Fruit fly (Drosophila melanogaster): ENCODE results near the gene CG6966.

DNA sequence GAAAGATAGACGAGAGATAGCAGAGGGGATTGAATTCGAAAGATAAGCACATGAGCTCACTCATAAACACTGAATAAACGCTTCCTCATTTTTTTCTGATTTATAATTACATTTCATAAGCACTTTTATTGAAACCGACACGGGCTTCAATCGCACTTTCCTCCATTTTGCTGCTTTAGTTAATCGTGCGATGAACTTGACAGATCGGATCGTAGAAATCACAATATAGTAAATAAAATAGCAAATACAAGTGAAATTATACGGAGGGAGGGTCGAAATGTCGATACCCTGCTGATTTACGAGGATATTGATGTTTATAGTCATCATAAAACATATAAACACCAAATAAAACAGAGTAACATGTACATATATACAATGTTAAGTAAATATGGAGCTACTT is 7.2 kb downstream of the CG6966 start:
- no peak for TF ChIP-seq fkh (GFP tag; optimal IDR thresholded peaks at IDR 0.05)
- TF ChIP-seq fd59A (GFP tag; optimal IDR thresholded peaks at IDR 0.05): no peak
- no peak for TF ChIP-seq ss (GFP tag; optimal IDR thresholded peaks at IDR 0.05)
- TF ChIP-seq CG8319 (GFP tag; optimal IDR thresholded peaks at IDR 0.05): no peak
- TF ChIP-seq Sox15 (GFP tag; optimal IDR thresholded peaks at IDR 0.05): no peak
- TF ChIP-seq eg (GFP tag; IDR thresholded peaks at IDR 0.05): no peak
- no peak for TF ChIP-seq Blimp-1 (GFP tag; optimal IDR thresholded peaks at IDR 0.05)
- TF ChIP-seq salr (GFP tag; optimal IDR thresholded peaks at IDR 0.05): no peak
- no peak for TF ChIP-seq fd85E (GFP tag; optimal IDR thresholded peaks at IDR 0.05)
- TF ChIP-seq Hr38 (GFP tag; optimal IDR thresholded peaks at IDR 0.05): no peak
- no peak for TF ChIP-seq CG32006 (GFP tag; optimal IDR thresholded peaks at IDR 0.05)
- TF ChIP-seq achi (GFP tag; optimal IDR thresholded peaks at IDR 0.05): no peak
